Worm (Caenorhabditis elegans) whole organism, L4/young adult: ENCODE results near the gene F21C10.19.

Experiments
- W03F9.2 ChIP-seq: fragments of 150-350 bp; optimal IDR thresholded peaks from 2 replicates; lab custom pipeline; 2014; ENCODE audit warnings: missing biosample characterization, missing genetic modification characterization
- dao-5 ChIP-seq: sonication (generic microtip); optimal IDR thresholded peaks from 2 replicates; lab custom pipeline; 2016; ENCODE audit warnings: missing genotype, missing genetic modification characterization, moderate library complexity, missing compliant biosample characterization
- him-1 ChIP-seq: sonication (generic microtip); optimal IDR thresholded peaks from 2 replicates; lab custom pipeline; 2016; ENCODE audit warnings: missing genotype, missing genetic modification reagents, missing genetic modification characterization, missing compliant biosample characterization

ce11 chrV:9128562-9128961 lies 2.3 kb upstream of the F21C10.19 start:
- TF ChIP-seq dao-5 (tag; lab: Kevin White, UChicago) (no peak), W03F9.2 (tag; lab: Kevin White, UChicago) (no peak), him-1 (tag; lab: Kevin White, UChicago) (peak; percentile 36)
